Worm (Caenorhabditis elegans): Measurements from ENCODE around the gene F17C8.9.

The F17C8.9 gene

ce11 chrIII:4739975-4740374, 5.8 kb downstream of the F17C8.9 start, which contains the start of gene ras-2:
ras-2 (minus strand) TSS chrIII:4740075.
- TF ChIP-seq lin-39 (tag; optimal IDR thresholded peaks at IDR 0.05) (no peak), fkh-8 (tag; optimal IDR thresholded peaks at IDR 0.05) (no peak), nhr-47 (tag; optimal IDR thresholded peaks at IDR 0.05) (no peak), elt-3 (tag; optimal IDR thresholded peaks at IDR 0.05) (no peak), sptf-1 (tag; optimal IDR thresholded peaks at IDR 0.05) (no peak), ceh-88 (GFP tag; IDR thresholded peaks at IDR 0.05) (no peak), sox-4 (tag; optimal IDR thresholded peaks at IDR 0.05) (no peak), nhr-12 (tag; optimal IDR thresholded peaks at IDR 0.05) (no peak), ces-1 (GFP tag; optimal IDR thresholded peaks at IDR 0.05) (no peak), xbp-1 (tag; optimal IDR thresholded peaks at IDR 0.05) (no peak), C34B4.2 (tag; optimal IDR thresholded peaks at IDR 0.05) (no peak), lin-15B (tag; optimal IDR thresholded peaks at IDR 0.05) (no peak), ama-1 (optimal IDR thresholded peaks at IDR 0.05) (no peak), nhr-71 (tag; optimal IDR thresholded peaks at IDR 0.05) (no peak), tbx-2 (tag; optimal IDR thresholded peaks at IDR 0.05) (no peak), unc-130 (tag; optimal IDR thresholded peaks at IDR 0.05) (no peak)

ce11 chrIII:4740820-4741219, 6.7 kb downstream of the F17C8.9 start:
- TF ChIP-seq egl-27 (tag; optimal IDR thresholded peaks at IDR 0.05) = no peak
- TF ChIP-seq isw-1 (GFP tag; IDR thresholded peaks at IDR 0.05) = no peak
- TF ChIP-seq elt-2 (tag; optimal IDR thresholded peaks at IDR 0.05) = no peak
- TF ChIP-seq elt-3 (tag; optimal IDR thresholded peaks at IDR 0.05) = peak in 3 of 6 experiments; percentile 12 to 82 (median 23)
- no peak for TF ChIP-seq unc-86 (tag; optimal IDR thresholded peaks at IDR 0.05)
- no peak for TF ChIP-seq zip-4 (GFP tag; optimal IDR thresholded peaks at IDR 0.05)
- peak; percentile 69 for TF ChIP-seq lin-14 (GFP tag; optimal IDR thresholded peaks at IDR 0.05)
- peak in 1 of 2 experiments; percentile 28 for TF ChIP-seq lin-35 (GFP tag; optimal IDR thresholded peaks at IDR 0.05)
- TF ChIP-seq pag-3 (tag; optimal IDR thresholded peaks at IDR 0.05; ENCODE audit: borderline replicate concordance, insufficient read depth) = no peak
- TF ChIP-seq nhr-71 (tag; optimal IDR thresholded peaks at IDR 0.05) = peak; percentile 3
- TF ChIP-seq swsn-7 (tag; optimal IDR thresholded peaks at IDR 0.05) = no peak
- peak in 1 of 2 experiments; percentile 4 for TF ChIP-seq mdl-1 (tag; optimal IDR thresholded peaks at IDR 0.05)
- peak; percentile 67 for TF ChIP-seq blmp-1 (tag; optimal IDR thresholded peaks at IDR 0.05)
- no peak for TF ChIP-seq aly-2 (tag; optimal IDR thresholded peaks at IDR 0.05)
- no peak for TF ChIP-seq tbx-2 (tag; optimal IDR thresholded peaks at IDR 0.05)
- no peak for TF ChIP-seq nhr-76 (tag; optimal IDR thresholded peaks at IDR 0.05)
- no peak for TF ChIP-seq egl-13 (tag; optimal IDR thresholded peaks at IDR 0.05)
- no peak for TF ChIP-seq efl-1 (optimal IDR thresholded peaks at IDR 0.05)
- TF ChIP-seq efl-1 (GFP tag; optimal IDR thresholded peaks at IDR 0.05 in 1 of 2) = peak in 1 of 2 experiments; percentile 87
- TF ChIP-seq nhr-28 (tag; optimal IDR thresholded peaks at IDR 0.05) = no peak
- peak; percentile 23 for TF ChIP-seq rnt-1 (tag; optimal IDR thresholded peaks at IDR 0.05)
- peak in 1 of 2 experiments; percentile 31 for TF ChIP-seq lsy-2 (tag; optimal IDR thresholded peaks at IDR 0.05)
- TF ChIP-seq dpl-1 (GFP tag; optimal IDR thresholded peaks at IDR 0.05) = peak in 1 of 3 experiments; percentile 7
- TF ChIP-seq C16A3.4 (tag; optimal IDR thresholded peaks at IDR 0.05) = peak; percentile 1
- TF ChIP-seq lin-13 (GFP tag; optimal IDR thresholded peaks at IDR 0.05) = no peak
- TF ChIP-seq alr-1 (tag; optimal IDR thresholded peaks at IDR 0.05; ENCODE audit: borderline replicate concordance) = no peak
- TF ChIP-seq vab-15 (tag; optimal IDR thresholded peaks at IDR 0.05) = no peak
- TF ChIP-seq ces-1 (GFP tag; optimal IDR thresholded peaks at IDR 0.05) = no peak
- TF ChIP-seq nhr-84 (tag; optimal IDR thresholded peaks at IDR 0.05) = no peak
- TF ChIP-seq Y116A8C.19 (tag; optimal IDR thresholded peaks at IDR 0.05; ENCODE audit: borderline replicate concordance) = no peak
- no peak for TF ChIP-seq mab-9 (GFP tag; IDR thresholded peaks at IDR 0.05)
- peak; percentile 42 for TF ChIP-seq snu-23 (GFP tag; optimal IDR thresholded peaks at IDR 0.05)
- TF ChIP-seq ceh-82 (tag; optimal IDR thresholded peaks at IDR 0.05) = no peak
- no peak for TF ChIP-seq nhr-12 (tag; optimal IDR thresholded peaks at IDR 0.05)
- TF ChIP-seq jun-1 (tag; optimal IDR thresholded peaks at IDR 0.05) = no peak
